Worm (Caenorhabditis elegans) whole organism, L4 larva: Measurements from ENCODE around the gene cpsf-3.

ENCODE experiments used
- D1046.2 ChIP-seq: fragments of 200-800 bp; sonication (Bioruptor generic); IDR thresholded peaks from 2 replicates; pipeline ENCODE4 v1.3.6; 2022; ENCODE audit warnings: missing genetic modification characterization, missing compliant biosample characterization
- F26F4.8 ChIP-seq: fragments of 200-800 bp; sonication (Bioruptor generic); conservative IDR thresholded peaks from 2 replicates; pipeline ENCODE4 v1.3.6; 2022; ENCODE audit warnings: missing genetic modification characterization, missing compliant biosample characterization
- F37D6.2 ChIP-seq: sonication (generic microtip); optimal IDR thresholded peaks from 2 replicates; lab custom pipeline; 2016; ENCODE audit warnings: mild to moderate bottlenecking, missing genetic modification characterization, missing compliant biosample characterization
- Y105C5A.15 ChIP-seq: fragments of 200-800 bp; sonication (Bioruptor generic); IDR thresholded peaks from 2 replicates; pipeline ENCODE4 v1.3.6; 2022; ENCODE audit warnings: missing genetic modification characterization, missing compliant biosample characterization
- Y48G9A.11 ChIP-seq: fragments of 200-800 bp; sonication (Bioruptor generic); IDR thresholded peaks from 2 replicates; pipeline ENCODE4 v1.3.6; 2022; ENCODE audit warnings: missing genetic modification reagents, missing genetic modification characterization, missing compliant biosample characterization
- Y5F2A.4 ChIP-seq: fragments of 200-800 bp; sonication (Bioruptor generic); optimal IDR thresholded peaks from 2 replicates; lab custom pipeline; 2018; ENCODE audit warnings: mild to moderate bottlenecking, missing genetic modification characterization, missing compliant biosample characterization
- aha-1 ChIP-seq: fragments of 150-350 bp; peaks from one replicate; lab custom pipeline; 2014; ENCODE audit warnings: missing biosample characterization, missing genetic modification characterization
- ceh-20 ChIP-seq: fragments of 200-800 bp; sonication (Bioruptor generic); IDR thresholded peaks from 2 replicates; pipeline ENCODE4 v1.3.6; 2022; ENCODE audit warnings: missing genetic modification reagents, missing genetic modification characterization, missing compliant biosample characterization
- ceh-28 ChIP-seq: fragments of 150-350 bp; optimal IDR thresholded peaks from 2 replicates; lab custom pipeline; 2014; ENCODE audit warnings: missing biosample characterization, missing genetic modification reagents, missing genetic modification characterization
- ceh-32 ChIP-seq: sonication (generic microtip); optimal IDR thresholded peaks from 2 replicates; lab custom pipeline; 2016; ENCODE audit warnings: mild to moderate bottlenecking, missing genetic modification characterization, missing compliant biosample characterization; ENCODE audit not compliant: poor library complexity
- ceh-44 ChIP-seq: fragments of 200-800 bp; sonication (Bioruptor generic); IDR thresholded peaks from 2 replicates; pipeline ENCODE4 v1.3.6; 2022; ENCODE audit warnings: missing genetic modification reagents, missing genetic modification characterization, missing compliant biosample characterization
- ceh-62 ChIP-seq: sonication (generic microtip); optimal IDR thresholded peaks from 2 replicates; lab custom pipeline; 2017; ENCODE audit warnings: missing biosample characterization, missing genetic modification characterization
- ceh-82 ChIP-seq: sonication (generic microtip); optimal IDR thresholded peaks from 2 replicates; lab custom pipeline; 2017; ENCODE audit warnings: missing biosample characterization, missing genetic modification characterization
- ces-1 ChIP-seq: fragments of 150-350 bp; sonication (generic microtip); optimal IDR thresholded peaks from 4 replicates; lab custom pipeline; 2014; ENCODE audit warnings: missing biosample characterization, missing genetic modification reagents, missing genetic modification characterization
- cey-2 ChIP-seq: sonication (generic microtip); optimal IDR thresholded peaks from 3 replicates; lab custom pipeline; 2017; ENCODE audit warnings: missing genetic modification characterization, mild to moderate bottlenecking, missing compliant biosample characterization, antibody characterized with exemption, borderline replicate concordance; ENCODE audit not compliant: insufficient read depth
- ctbp-1 ChIP-seq: fragments of 200-800 bp; sonication (Bioruptor generic); IDR thresholded peaks from 2 replicates; pipeline ENCODE4 v1.3.6; 2022; ENCODE audit warnings: missing genetic modification reagents, missing genetic modification characterization, missing compliant biosample characterization
- daf-8 ChIP-seq: fragments of 200-800 bp; sonication (Bioruptor generic); IDR thresholded peaks from 2 replicates; pipeline ENCODE4 v1.3.6; 2022; ENCODE audit warnings: missing genetic modification characterization, missing compliant biosample characterization
- dmd-6 ChIP-seq: fragments of 200-800 bp; sonication (Bioruptor generic); IDR thresholded peaks from 2 replicates; pipeline ENCODE4 v1.3.6; 2022; ENCODE audit warnings: missing genetic modification reagents, missing genetic modification characterization, missing compliant biosample characterization
- dpl-1 ChIP-seq: fragments of 150-350 bp; optimal IDR thresholded peaks from 2 replicates; lab custom pipeline; 2014; ENCODE audit warnings: missing biosample characterization, missing genetic modification reagents, missing genetic modification characterization
- egl-27 ChIP-seq: sonication (generic microtip); optimal IDR thresholded peaks from 3 replicates; lab custom pipeline; 2017; ENCODE audit warnings: missing biosample characterization, missing genetic modification reagents, missing genetic modification characterization
- fkh-10 ChIP-seq: fragments of 150-350 bp; optimal IDR thresholded peaks from 2 replicates; lab custom pipeline; 2014; ENCODE audit warnings: missing biosample characterization, missing genetic modification reagents, missing genetic modification characterization
- fos-1 ChIP-seq: fragments of 150-350 bp; optimal IDR thresholded peaks from 2 replicates; lab custom pipeline; 2014; ENCODE audit warnings: missing biosample characterization, missing genetic modification characterization
- hlh-11 ChIP-seq: fragments of 200-800 bp; sonication (Bioruptor generic); optimal IDR thresholded peaks from 2 replicates; lab custom pipeline; 2018; ENCODE audit warnings: mild to moderate bottlenecking, missing genetic modification characterization, missing compliant biosample characterization
- hlh-30 ChIP-seq: sonication (generic microtip); optimal IDR thresholded peaks from 2 replicates; lab custom pipeline; 2017; ENCODE audit warnings: antibody characterized with exemption, mild to moderate bottlenecking, missing genetic modification characterization, missing compliant biosample characterization; ENCODE audit not compliant: insufficient read depth
- hmg-1.1 ChIP-seq: fragments of 200-800 bp; sonication (Bioruptor generic); IDR thresholded peaks from 2 replicates; pipeline ENCODE4 v1.3.6; 2022; ENCODE audit warnings: missing genetic modification reagents, missing genetic modification characterization, missing compliant biosample characterization
- jun-1 ChIP-seq: fragments of 150-350 bp; optimal IDR thresholded peaks from 2 replicates; lab custom pipeline; 2014; ENCODE audit warnings: missing biosample characterization, missing genetic modification reagents, missing genetic modification characterization
- lim-7 ChIP-seq: fragments of 200-800 bp; sonication (Bioruptor generic); IDR thresholded peaks from 2 replicates; pipeline ENCODE4 v1.3.6; 2022; ENCODE audit warnings: missing genetic modification characterization, missing compliant biosample characterization
- lin-15B ChIP-seq: fragments of 150-350 bp; sonication (generic microtip); optimal IDR thresholded peaks from 3 replicates; lab custom pipeline; 2014; ENCODE audit warnings: missing biosample characterization, missing genetic modification characterization
- lin-29 ChIP-seq: fragments of 200-800 bp; sonication (Bioruptor generic); IDR thresholded peaks from 2 replicates; pipeline ENCODE4 v1.3.6; 2022; ENCODE audit warnings: missing genetic modification reagents, missing genetic modification characterization, missing compliant biosample characterization
- lin-39 ChIP-seq: fragments of 150-350 bp; optimal IDR thresholded peaks from 2 replicates; lab custom pipeline; 2014; ENCODE audit warnings: missing biosample characterization, missing genetic modification reagents, missing genetic modification characterization
- lir-3 ChIP-seq: sonication (generic microtip); optimal IDR thresholded peaks from 2 replicates; lab custom pipeline; 2016; ENCODE audit warnings: mild to moderate bottlenecking, missing genetic modification characterization, missing compliant biosample characterization
- lsy-2 ChIP-seq, 2 experiments: fragments of 150-350 bp in 1 of 2; sonication (generic microtip) in 1 of 2; optimal IDR thresholded peaks; 2 replicates each; lab custom pipeline; 2014 to 2017; ENCODE audit warnings: missing biosample characterization in 2 of 2, missing genetic modification characterization in 2 of 2
- madf-9 ChIP-seq: fragments of 200-800 bp; sonication (Bioruptor generic); conservative IDR thresholded peaks from 2 replicates; pipeline ENCODE4 v1.3.6; 2022; ENCODE audit warnings: missing genetic modification reagents, missing genetic modification characterization, missing compliant biosample characterization
- mes-2 ChIP-seq: sonication (generic microtip); optimal IDR thresholded peaks from 2 replicates; lab custom pipeline; 2016; ENCODE audit warnings: missing genotype, mild to moderate bottlenecking, missing genetic modification characterization, missing compliant biosample characterization; ENCODE audit not compliant: poor library complexity, severe bottlenecking
- nhr-102 ChIP-seq: sonication (generic microtip); optimal IDR thresholded peaks from 2 replicates; lab custom pipeline; 2016; ENCODE audit warnings: mild to moderate bottlenecking, missing genetic modification characterization, moderate library complexity, missing compliant biosample characterization
- nhr-237 ChIP-seq: sonication (generic microtip); optimal IDR thresholded peaks from 2 replicates; lab custom pipeline; 2017; ENCODE audit warnings: missing biosample characterization, missing genetic modification characterization
- nhr-28 ChIP-seq: fragments of 150-350 bp; optimal IDR thresholded peaks from 2 replicates; lab custom pipeline; 2014; ENCODE audit warnings: missing biosample characterization, missing genetic modification characterization
- nhr-42 ChIP-seq: fragments of 200-800 bp; sonication (Bioruptor generic); IDR thresholded peaks from 2 replicates; pipeline ENCODE4 v1.3.6; 2022; ENCODE audit warnings: missing genetic modification characterization, missing compliant biosample characterization
- nhr-48 ChIP-seq: sonication (generic microtip); optimal IDR thresholded peaks from 2 replicates; lab custom pipeline; 2016; ENCODE audit warnings: mild to moderate bottlenecking, missing genetic modification characterization, missing compliant biosample characterization
- nhr-6 ChIP-seq: fragments of 150-350 bp; optimal IDR thresholded peaks from 2 replicates; lab custom pipeline; 2014; ENCODE audit warnings: missing biosample characterization, missing genetic modification characterization
- nhr-76 ChIP-seq: fragments of 150-350 bp; optimal IDR thresholded peaks from 2 replicates; lab custom pipeline; 2014; ENCODE audit warnings: missing biosample characterization, missing genetic modification characterization
- nhr-77 ChIP-seq: fragments of 150-350 bp; optimal IDR thresholded peaks from 2 replicates; lab custom pipeline; 2014; ENCODE audit warnings: missing biosample characterization, missing genetic modification characterization
- php-3 ChIP-seq: fragments of 200-800 bp; sonication (Bioruptor generic); IDR thresholded peaks from 2 replicates; pipeline ENCODE4 v1.3.6; 2022; ENCODE audit warnings: missing genetic modification reagents, missing genetic modification characterization, missing compliant biosample characterization
- snpc-1.2 ChIP-seq: fragments of 200-800 bp; sonication (Bioruptor generic); IDR thresholded peaks from 2 replicates; pipeline ENCODE4 v1.3.6; 2022; ENCODE audit warnings: missing genetic modification reagents, missing genetic modification characterization, missing compliant biosample characterization
- tra-1 ChIP-seq: fragments of 200-800 bp; sonication (Bioruptor generic); IDR thresholded peaks from 2 replicates; pipeline ENCODE4 v1.3.6; 2022; ENCODE audit warnings: missing genetic modification reagents, missing genetic modification characterization, missing compliant biosample characterization
- vab-7 ChIP-seq: fragments of 200-800 bp; sonication (Bioruptor generic); IDR thresholded peaks from 2 replicates; pipeline ENCODE4 v1.3.6; 2022; ENCODE audit warnings: missing genetic modification reagents, missing genetic modification characterization, missing compliant biosample characterization
- zip-2 ChIP-seq: fragments of 150-350 bp; optimal IDR thresholded peaks from 2 replicates; lab custom pipeline; 2014; ENCODE audit warnings: missing biosample characterization, missing genetic modification characterization
- ztf-11 ChIP-seq: fragments of 150-350 bp; optimal IDR thresholded peaks from 2 replicates; lab custom pipeline; 2014; ENCODE audit warnings: missing biosample characterization, missing genetic modification characterization
- ztf-7 ChIP-seq: fragments of 150-350 bp; optimal IDR thresholded peaks from 2 replicates; lab custom pipeline; 2014; ENCODE audit warnings: missing biosample characterization, missing genetic modification characterization

The cpsf-3 gene

ce11 chrIV:13297746-13298145 lies 15.1 kb upstream of the cpsf-3 start, which contains the start of the genes Y67H2A.2 and micu-1 (continued):
- TF ChIP-seq ceh-20 (GFP tag; lab: Robert Waterston, UW), result 0 out of 2 replicates have a peak, but pooled peaks have one; percentile 34
- no peak for TF ChIP-seq egl-27 (tag; lab: Kevin White, UChicago)
- peak; percentile 16 for TF ChIP-seq nhr-48 (tag; lab: Kevin White, UChicago)
- TF ChIP-seq dpl-1, result peak; percentile 40
- peak; percentile 45 for TF ChIP-seq nhr-102 (tag; lab: Kevin White, UChicago)
- peak; percentile 7 for TF ChIP-seq nhr-6
- peak; percentile 83 for TF ChIP-seq mes-2 (tag; lab: Kevin White, UChicago)
- 0 out of 2 replicates have a peak, but pooled peaks have one; percentile 42 for TF ChIP-seq ctbp-1 (GFP tag; lab: Robert Waterston, UW)
- no peak for TF ChIP-seq lim-7 (GFP tag; lab: Robert Waterston, UW)
- TF ChIP-seq ceh-82 (tag; lab: Kevin White, UChicago), result no peak
- 0 out of 2 replicates have a peak, but pooled peaks have one; percentile 42 for TF ChIP-seq ceh-44
- TF ChIP-seq ceh-28, result no peak
- peak; percentile 18 for TF ChIP-seq nhr-77 (tag; lab: Kevin White, UChicago)
- TF ChIP-seq ztf-7 (tag; lab: Kevin White, UChicago), result peak; percentile 85
- peak; percentile 38 to 73 for TF ChIP-seq lsy-2 (tag; optimal IDR thresholded peaks at IDR 0.05; lab: Kevin White, UChicago)
- peak; percentile 24 for TF ChIP-seq ces-1 (GFP tag; lab: Kevin White, UChicago)
- peak; percentile 62 for TF ChIP-seq fkh-10 (GFP tag; lab: Kevin White, UChicago)
- TF ChIP-seq hmg-1.1 (GFP tag; lab: Robert Waterston, UW), result peak; percentile 70
- TF ChIP-seq jun-1, result no peak
- no peak for TF ChIP-seq php-3 (GFP tag; lab: Robert Waterston, UW)
- TF ChIP-seq ztf-11, result no peak
- no peak for TF ChIP-seq ceh-32
- TF ChIP-seq dmd-6 (GFP tag; lab: Robert Waterston, UW), result peak; percentile 57
- no peak for TF ChIP-seq Y5F2A.4
- peak; percentile 23 for TF ChIP-seq nhr-28 (tag; lab: Kevin White, UChicago)
- TF ChIP-seq F37D6.2, result peak; percentile 5
- no peak for TF ChIP-seq ceh-62 (tag; lab: Kevin White, UChicago)
- TF ChIP-seq lir-3, result no peak
- no peak for TF ChIP-seq vab-7
- peak; percentile 45 for TF ChIP-seq hlh-30 (tag; lab: Kevin White, UChicago)
- TF ChIP-seq lin-39 (tag; lab: Kevin White, UChicago), result no peak
- peak; percentile 98 for TF ChIP-seq aha-1

ce11 chrIV:13290239-13290638 lies 7.6 kb upstream of the cpsf-3 start:
- no peak for TF ChIP-seq hlh-11 (tag; lab: Kevin White, UChicago)
- TF ChIP-seq snpc-1.2 (GFP tag; lab: Robert Waterston, UW), result 0 out of 2 replicates have a peak, but pooled peaks have one; percentile 7

- TF ChIP-seq daf-8 (GFP tag; lab: Robert Waterston, UW), result no peak
- TF ChIP-seq ztf-11, result no peak
- no peak for TF ChIP-seq ceh-28
- no peak for TF ChIP-seq egl-27 (tag; lab: Kevin White, UChicago)
- TF ChIP-seq ceh-82 (tag; lab: Kevin White, UChicago), result no peak
- no peak for TF ChIP-seq lin-29 (GFP tag; lab: Robert Waterston, UW)
- no peak for TF ChIP-seq lin-39 (tag; lab: Kevin White, UChicago)
- no peak for TF ChIP-seq Y105C5A.15 (GFP tag; lab: Robert Waterston, UW)
- TF ChIP-seq madf-9 (GFP tag; lab: Robert Waterston, UW), result no peak
- no peak for TF ChIP-seq lir-3
- no peak for TF ChIP-seq nhr-102 (tag; lab: Kevin White, UChicago)
- no peak for TF ChIP-seq fos-1
- TF ChIP-seq F26F4.8 (GFP tag; lab: Robert Waterston, UW), result no peak
- TF ChIP-seq lin-15B (tag; lab: Kevin White, UChicago), result no peak
- no peak for TF ChIP-seq nhr-237 (tag; lab: Kevin White, UChicago)
- TF ChIP-seq ces-1 (GFP tag; lab: Kevin White, UChicago), result no peak
- TF ChIP-seq tra-1, result no peak
- TF ChIP-seq nhr-76 (tag; lab: Kevin White, UChicago), result no peak
- TF ChIP-seq nhr-28 (tag; lab: Kevin White, UChicago), result no peak
- no peak for TF ChIP-seq hmg-1.1 (GFP tag; lab: Robert Waterston, UW)
- TF ChIP-seq nhr-42 (GFP tag; lab: Robert Waterston, UW), result no peak
- TF ChIP-seq php-3 (GFP tag; lab: Robert Waterston, UW), result no peak
- TF ChIP-seq zip-2 (tag; lab: Kevin White, UChicago), result no peak
- TF ChIP-seq Y48G9A.11 (GFP tag; lab: Robert Waterston, UW), result no peak
- no peak for TF ChIP-seq cey-2 (tag; lab: Kevin White, UChicago)
- TF ChIP-seq D1046.2, result no peak
Measured at ce11 chrIV:13289321-13289720, 6.6 kb upstream of the cpsf-3 start, which contains the start of gene Y67H2A.10. Gene Y67H2A.10, minus strand, starts transcription at chrIV:13289504.
